Worm (Caenorhabditis elegans) whole organism, early embryonic: ENCODE results near the gene srx-14.

Experiments
- B0310.2 ChIP-seq: sonication (generic microtip); optimal IDR thresholded peaks from 2 replicates; lab custom pipeline; 2016; ENCODE audit warnings: mild to moderate bottlenecking, missing genetic modification characterization, missing compliant biosample characterization
- F13C5.2 ChIP-seq: sonication (generic microtip); optimal IDR thresholded peaks from 2 replicates; lab custom pipeline; 2017; ENCODE audit warnings: mild to moderate bottlenecking, missing genetic modification characterization, inconsistent platforms, missing compliant biosample characterization
- aly-1 ChIP-seq: sonication (generic microtip); optimal IDR thresholded peaks from 2 replicates; lab custom pipeline; 2016; ENCODE audit warnings: missing genetic modification characterization, missing compliant biosample characterization
- ama-1 ChIP-seq: fragments of 150-350 bp; optimal IDR thresholded peaks from 2 replicates; lab custom pipeline; 2014
- ceh-13 ChIP-seq: fragments of 200-800 bp; sonication (Bioruptor generic); optimal IDR thresholded peaks from 2 replicates; lab custom pipeline; 2018; ENCODE audit warnings: mild to moderate bottlenecking, missing genetic modification characterization, missing compliant biosample characterization
- ceh-36 ChIP-seq: sonication (generic microtip); optimal IDR thresholded peaks from 2 replicates; lab custom pipeline; 2016; ENCODE audit warnings: missing genetic modification characterization, inconsistent platforms, missing compliant biosample characterization
- ets-7 ChIP-seq: sonication (generic microtip); optimal IDR thresholded peaks from 2 replicates; lab custom pipeline; 2016; ENCODE audit warnings: missing genotype, missing genetic modification characterization, missing compliant biosample characterization
- flt-1 ChIP-seq: fragments of 200-800 bp; sonication (Bioruptor generic); IDR thresholded peaks from 2 replicates; pipeline ENCODE4 v1.3.6; 2022; ENCODE audit warnings: missing genetic modification characterization, missing compliant biosample characterization
- hmbx-1 ChIP-seq: sonication (generic microtip); optimal IDR thresholded peaks from 2 replicates; lab custom pipeline; 2016; ENCODE audit warnings: mild to moderate bottlenecking, missing genetic modification characterization, missing compliant biosample characterization
- hmg-4 ChIP-seq: fragments of 200-800 bp; sonication (Bioruptor generic); optimal IDR thresholded peaks from 2 replicates; lab custom pipeline; 2018; ENCODE audit warnings: mild to moderate bottlenecking, missing genetic modification characterization, missing compliant biosample characterization
- hnd-1 ChIP-seq: sonication (generic microtip); optimal IDR thresholded peaks from 2 replicates; lab custom pipeline; 2016; ENCODE audit warnings: missing genetic modification characterization, missing compliant biosample characterization
- pes-1 ChIP-seq: fragments of 200-800 bp; sonication (Bioruptor generic); IDR thresholded peaks from 2 replicates; pipeline ENCODE4 v1.3.6; 2022; ENCODE audit warnings: missing genetic modification reagents, missing genetic modification characterization, missing compliant biosample characterization
- scrt-1 ChIP-seq: fragments of 200-800 bp; sonication (Bioruptor generic); IDR thresholded peaks from 2 replicates; pipeline ENCODE4 v1.3.6; 2022; ENCODE audit warnings: missing genetic modification characterization, missing compliant biosample characterization
- sea-1 ChIP-seq: fragments of 200-800 bp; sonication (Bioruptor generic); conservative IDR thresholded peaks from 2 replicates; pipeline ENCODE4 v1.3.6; 2022; ENCODE audit warnings: missing genetic modification characterization, missing compliant biosample characterization
- tbx-11 ChIP-seq: fragments of 200-800 bp; sonication (Bioruptor generic); IDR thresholded peaks from 2 replicates; pipeline ENCODE4 v1.3.6; 2022; ENCODE audit warnings: missing genetic modification characterization, missing compliant biosample characterization
- tbx-37 ChIP-seq: fragments of 200-800 bp; sonication (Bioruptor generic); conservative IDR thresholded peaks from 2 replicates; pipeline ENCODE4 v1.3.6; 2022; ENCODE audit warnings: missing genetic modification reagents, missing genetic modification characterization, missing compliant biosample characterization
- tra-4 ChIP-seq: sonication (generic microtip); optimal IDR thresholded peaks from 2 replicates; lab custom pipeline; 2017; ENCODE audit warnings: missing genetic modification characterization, missing compliant biosample characterization

srx-14 gene

ce11 chrIV:1136658-1137057 is 23.1 kb upstream of the srx-14 start, which contains the start of gene C44B12.6:
Gene C44B12.6 (minus strand): TSS chrIV:1136758.
- no peak for TF ChIP-seq tbx-37 (GFP tag; lab: Robert Waterston, UW)

- TF ChIP-seq flt-1 (GFP tag; lab: Robert Waterston, UW) (no peak), ceh-36 (tag; lab: Kevin White, UChicago) (peak; percentile 20), hmbx-1 (no peak), tbx-11 (GFP tag; lab: Robert Waterston, UW) (no peak), ceh-13 (GFP tag; lab: Kevin White, UChicago) (no peak)
Measured at ce11 chrIV:1127852-1128251, 14.3 kb upstream of the srx-14 start.

ce11 chrIV:1126490-1126889 is 13.0 kb upstream of the srx-14 start, which contains the start of gene perm-2:
Gene perm-2 (plus strand): TSS chrIV:1126790.
- no peak for TF ChIP-seq scrt-1
- no peak for TF ChIP-seq ceh-36 (tag; lab: Kevin White, UChicago)
- TF ChIP-seq ets-7 (tag; lab: Kevin White, UChicago) = no peak
- no peak for TF ChIP-seq tra-4 (tag; lab: Kevin White, UChicago)
- no peak for TF ChIP-seq pes-1 (GFP tag; lab: Robert Waterston, UW)

- no peak for TF ChIP-seq hmg-4 (GFP tag; lab: Kevin White, UChicago)
- TF ChIP-seq F13C5.2 (tag; lab: Kevin White, UChicago) = no peak
- TF ChIP-seq hnd-1 (tag; lab: Kevin White, UChicago) = no peak
- TF ChIP-seq tra-4 (tag; lab: Kevin White, UChicago) = no peak
- no peak for TF ChIP-seq B0310.2 (tag; lab: Kevin White, UChicago)
- TF ChIP-seq scrt-1 = no peak
- TF ChIP-seq sea-1 (GFP tag; lab: Robert Waterston, UW) = no peak
- no peak for TF ChIP-seq flt-1 (GFP tag; lab: Robert Waterston, UW)
- no peak for TF ChIP-seq ama-1
- no peak for TF ChIP-seq pes-1 (GFP tag; lab: Robert Waterston, UW)
- TF ChIP-seq hmbx-1 = no peak
- no peak for TF ChIP-seq tbx-37 (GFP tag; lab: Robert Waterston, UW)
- no peak for TF ChIP-seq aly-1 (tag; lab: Kevin White, UChicago)
- no peak for TF ChIP-seq ceh-13 (GFP tag; lab: Kevin White, UChicago)
- no peak for TF ChIP-seq tbx-11 (GFP tag; lab: Robert Waterston, UW)
- no peak for TF ChIP-seq ceh-36 (tag; lab: Kevin White, UChicago)
Measured at ce11 chrIV:1124741-1125140, 11.2 kb upstream of the srx-14 start, which contains the start of gene perm-4. Gene perm-4 (minus strand): TSS chrIV:1125107.

ce11 chrIV:1123357-1123756 is 9.8 kb upstream of the srx-14 start:
- TF ChIP-seq tra-4 (tag; lab: Kevin White, UChicago) = no peak
- no peak for TF ChIP-seq flt-1 (GFP tag; lab: Robert Waterston, UW)
- no peak for TF ChIP-seq scrt-1
- no peak for TF ChIP-seq ama-1
- no peak for TF ChIP-seq B0310.2 (tag; lab: Kevin White, UChicago)
- TF ChIP-seq sea-1 (GFP tag; lab: Robert Waterston, UW) = no peak
- no peak for TF ChIP-seq F13C5.2 (tag; lab: Kevin White, UChicago)
- no peak for TF ChIP-seq ceh-36 (tag; lab: Kevin White, UChicago)
- TF ChIP-seq hnd-1 (tag; lab: Kevin White, UChicago) = no peak

- TF ChIP-seq pes-1 (GFP tag; lab: Robert Waterston, UW) (no peak), hmbx-1 (no peak), B0310.2 (tag; lab: Kevin White, UChicago) (no peak), tbx-37 (GFP tag; lab: Robert Waterston, UW) (no peak), hmg-4 (GFP tag; lab: Kevin White, UChicago) (no peak), ceh-13 (GFP tag; lab: Kevin White, UChicago) (no peak), ets-7 (tag; lab: Kevin White, UChicago) (no peak), hnd-1 (tag; lab: Kevin White, UChicago) (no peak), tbx-11 (GFP tag; lab: Robert Waterston, UW) (no peak), sea-1 (GFP tag; lab: Robert Waterston, UW) (no peak)
Measured at ce11 chrIV:1121511-1121910, 8.0 kb upstream of the srx-14 start.

- TF ChIP-seq hnd-1 (tag; lab: Kevin White, UChicago) (no peak), tbx-11 (GFP tag; lab: Robert Waterston, UW) (no peak), sea-1 (GFP tag; lab: Robert Waterston, UW) (no peak)
Measured at ce11 chrIV:1120865-1121264, 7.3 kb upstream of the srx-14 start.

ce11 chrIV:1118566-1118965 is 5.0 kb upstream of the srx-14 start, which contains the start of gene srx-13:
Gene srx-13 (minus strand): TSS chrIV:1118666.
- TF ChIP-seq scrt-1 (no peak), ceh-36 (tag; lab: Kevin White, UChicago) (no peak), ceh-13 (GFP tag; lab: Kevin White, UChicago) (no peak), pes-1 (GFP tag; lab: Robert Waterston, UW) (no peak), tbx-37 (GFP tag; lab: Robert Waterston, UW) (no peak), aly-1 (tag; lab: Kevin White, UChicago) (no peak), hmg-4 (GFP tag; lab: Kevin White, UChicago) (no peak), hmbx-1 (no peak)

ce11 chrIV:1110999-1111398 is 2.5 kb downstream of the srx-14 start:
- TF ChIP-seq tbx-37 (GFP tag; lab: Robert Waterston, UW) (no peak), ama-1 (no peak), hnd-1 (tag; lab: Kevin White, UChicago) (no peak), scrt-1 (no peak), F13C5.2 (tag; lab: Kevin White, UChicago) (no peak), B0310.2 (tag; lab: Kevin White, UChicago) (no peak), flt-1 (GFP tag; lab: Robert Waterston, UW) (no peak), tbx-11 (GFP tag; lab: Robert Waterston, UW) (no peak), hmbx-1 (no peak), tra-4 (tag; lab: Kevin White, UChicago) (no peak), aly-1 (tag; lab: Kevin White, UChicago) (no peak), sea-1 (GFP tag; lab: Robert Waterston, UW) (no peak), ceh-13 (GFP tag; lab: Kevin White, UChicago) (no peak), ets-7 (tag; lab: Kevin White, UChicago) (no peak), hmg-4 (GFP tag; lab: Kevin White, UChicago) (no peak)
